Worm (Caenorhabditis elegans) whole organism, young adult: Measurements from ENCODE around the gene ctf-18.

Experiments
- B0035.1 ChIP-seq: sonication (generic microtip); optimal IDR thresholded peaks from 2 replicates; lab custom pipeline; 2016; ENCODE audit warnings: missing genetic modification characterization, mild to moderate bottlenecking, missing compliant biosample characterization, missing genotype, missing genetic modification reagents
- B0336.3 ChIP-seq: fragments of 200-800 bp; sonication (Bioruptor generic); IDR thresholded peaks from 2 replicates; pipeline ENCODE4 v1.3.6; 2022; ENCODE audit warnings: missing genetic modification characterization, missing compliant biosample characterization
- C06A6.2 ChIP-seq: fragments of 200-800 bp; sonication (Bioruptor generic); conservative IDR thresholded peaks from 2 replicates; pipeline ENCODE4 v1.3.6; 2022; ENCODE audit warnings: missing genetic modification characterization, missing compliant biosample characterization
- D2030.7 ChIP-seq: fragments of 200-800 bp; sonication (Bioruptor generic); IDR thresholded peaks from 2 replicates; pipeline ENCODE4 v1.3.6; 2022; ENCODE audit warnings: missing genetic modification reagents, missing genetic modification characterization, missing compliant biosample characterization
- F22D6.2 ChIP-seq: sonication (generic microtip); optimal IDR thresholded peaks from 2 replicates; lab custom pipeline; 2016; ENCODE audit warnings: mild to moderate bottlenecking, missing genetic modification characterization, missing compliant biosample characterization
- F23B12.7 ChIP-seq: sonication (generic microtip); optimal IDR thresholded peaks from 2 replicates; lab custom pipeline; 2017; ENCODE audit warnings: missing genetic modification characterization, mild to moderate bottlenecking, missing compliant biosample characterization, antibody characterized with exemption, moderate library complexity; ENCODE audit not compliant: insufficient read depth
- F33H1.4 ChIP-seq: fragments of 200-800 bp; sonication (Bioruptor generic); IDR thresholded peaks from 2 replicates; pipeline ENCODE4 v1.3.6; 2022; ENCODE audit warnings: missing genetic modification reagents, missing genetic modification characterization, missing compliant biosample characterization
- F39B2.1 ChIP-seq: fragments of 200-800 bp; sonication (Bioruptor generic); IDR thresholded peaks from 2 replicates; pipeline ENCODE4 v1.3.6; 2022; ENCODE audit warnings: missing genetic modification reagents, missing genetic modification characterization, missing compliant biosample characterization
- F55B11.4 ChIP-seq: sonication (generic microtip); optimal IDR thresholded peaks from 2 replicates; lab custom pipeline; 2016; ENCODE audit warnings: missing compliant biosample characterization, missing genetic modification characterization, borderline replicate concordance; ENCODE audit not compliant: insufficient read depth
- K11D2.4 ChIP-seq: fragments of 200-800 bp; sonication (Bioruptor generic); IDR thresholded peaks from 2 replicates; pipeline ENCODE4 v1.3.6; 2022; ENCODE audit warnings: missing genetic modification reagents, missing genetic modification characterization, missing compliant biosample characterization
- Y53F4B.3 ChIP-seq: fragments of 200-800 bp; sonication (Bioruptor generic); IDR thresholded peaks from 2 replicates; pipeline ENCODE4 v1.3.6; 2022; ENCODE audit warnings: missing genetic modification reagents, missing genetic modification characterization, missing compliant biosample characterization
- ZK185.1 ChIP-seq: sonication (generic microtip); optimal IDR thresholded peaks from 2 replicates; lab custom pipeline; 2016; ENCODE audit warnings: mild to moderate bottlenecking, missing genetic modification characterization, missing compliant biosample characterization; ENCODE audit not compliant: poor library complexity, severe bottlenecking
- atf-7 ChIP-seq: sonication (generic microtip); optimal IDR thresholded peaks from 2 replicates; lab custom pipeline; 2017; ENCODE audit warnings: mild to moderate bottlenecking, missing genetic modification characterization, missing compliant biosample characterization
- attf-6 ChIP-seq: fragments of 200-800 bp; sonication (Bioruptor generic); IDR thresholded peaks from 2 replicates; pipeline ENCODE4 v1.3.6; 2022; ENCODE audit warnings: missing genetic modification reagents, missing genetic modification characterization, missing compliant biosample characterization
- bed-1 ChIP-seq: fragments of 200-800 bp; sonication (Bioruptor generic); IDR thresholded peaks from 2 replicates; pipeline ENCODE4 v1.3.6; 2022; ENCODE audit warnings: missing genetic modification reagents, missing genetic modification characterization, missing compliant biosample characterization
- cebp-2 ChIP-seq: fragments of 200-800 bp; sonication (Bioruptor generic); IDR thresholded peaks from 2 replicates; pipeline ENCODE4 v1.3.6; 2022; ENCODE audit warnings: missing genetic modification characterization, missing compliant biosample characterization
- fkh-3 ChIP-seq: sonication (generic microtip); optimal IDR thresholded peaks from 2 replicates; lab custom pipeline; 2016; ENCODE audit warnings: mild to moderate bottlenecking, missing genetic modification characterization, missing compliant biosample characterization
- hmg-1.2 ChIP-seq: fragments of 200-800 bp; sonication (Bioruptor generic); IDR thresholded peaks from 2 replicates; pipeline ENCODE4 v1.3.6; 2022; ENCODE audit warnings: missing genetic modification reagents, missing genetic modification characterization, missing compliant biosample characterization
- hsf-1 ChIP-seq: fragments of 200-800 bp; sonication (Bioruptor generic); IDR thresholded peaks from 2 replicates; pipeline ENCODE4 v1.3.6; 2022; ENCODE audit warnings: missing genetic modification reagents, missing genetic modification characterization, missing compliant biosample characterization
- lag-1 ChIP-seq: fragments of 200-800 bp; sonication (Bioruptor generic); IDR thresholded peaks from 2 replicates; pipeline ENCODE4 v1.3.6; 2022; ENCODE audit warnings: missing genetic modification reagents, missing genetic modification characterization, missing compliant biosample characterization
- lir-1 ChIP-seq: fragments of 200-800 bp; sonication (Bioruptor generic); conservative IDR thresholded peaks from 2 replicates; pipeline ENCODE4 v1.3.6; 2022; ENCODE audit warnings: missing genetic modification reagents, missing genetic modification characterization, missing compliant biosample characterization
- madf-10 ChIP-seq: sonication (generic microtip); optimal IDR thresholded peaks from 2 replicates; lab custom pipeline; 2016; ENCODE audit warnings: mild to moderate bottlenecking, missing genetic modification characterization, missing compliant biosample characterization
- madf-6 ChIP-seq: fragments of 200-800 bp; sonication (Bioruptor generic); IDR thresholded peaks from 2 replicates; pipeline ENCODE4 v1.3.6; 2022; ENCODE audit warnings: missing genetic modification reagents, missing genetic modification characterization, missing compliant biosample characterization
- mes-4 ChIP-seq: sonication (generic microtip); optimal IDR thresholded peaks from 2 replicates; lab custom pipeline; 2016; ENCODE audit warnings: missing genotype, missing genetic modification characterization, missing compliant biosample characterization
- nfyb-1 ChIP-seq: fragments of 200-800 bp; sonication (Bioruptor generic); IDR thresholded peaks from 2 replicates; pipeline ENCODE4 v1.3.6; 2022; ENCODE audit warnings: missing genetic modification reagents, missing genetic modification characterization, missing compliant biosample characterization
- pbrm-1 ChIP-seq: fragments of 200-800 bp; sonication (Bioruptor generic); IDR thresholded peaks from 2 replicates; pipeline ENCODE4 v1.3.6; 2022; ENCODE audit warnings: missing genetic modification reagents, missing genetic modification characterization, missing compliant biosample characterization
- rcor-1 ChIP-seq: fragments of 200-800 bp; sonication (Bioruptor generic); IDR thresholded peaks from 2 replicates; pipeline ENCODE4 v1.3.6; 2022; ENCODE audit warnings: missing genetic modification reagents, missing genetic modification characterization, missing compliant biosample characterization
- snpc-1.1 ChIP-seq: sonication (generic microtip); optimal IDR thresholded peaks from 2 replicates; lab custom pipeline; 2017; ENCODE audit warnings: missing genetic modification characterization, mild to moderate bottlenecking, missing compliant biosample characterization, antibody characterized with exemption, moderate library complexity, missing genotype, missing genetic modification reagents; ENCODE audit not compliant: insufficient read depth
- snpc-1.3 ChIP-seq: sonication (generic microtip); optimal IDR thresholded peaks from 2 replicates; lab custom pipeline; 2017; ENCODE audit warnings: missing genetic modification characterization, mild to moderate bottlenecking, missing compliant biosample characterization, antibody characterized with exemption, moderate library complexity, missing genotype, missing genetic modification reagents; ENCODE audit not compliant: insufficient read depth
- snpc-3.4 ChIP-seq: sonication (generic microtip); optimal IDR thresholded peaks from 2 replicates; lab custom pipeline; 2017; ENCODE audit warnings: missing genetic modification characterization, mild to moderate bottlenecking, missing compliant biosample characterization, antibody characterized with exemption, moderate library complexity, missing genotype, missing genetic modification reagents
- snpc-4 ChIP-seq, 5 experiments: fragments of 150-350 bp in 1 of 5; sonication (generic microtip) in 4 of 5; optimal IDR thresholded peaks; 2 replicates each; lab custom pipeline; 2014 to 2018; ENCODE audit warnings: missing genetic modification characterization in 5 of 5, missing biosample characterization in 3 of 5, antibody characterized with exemption in 2 of 5, mild to moderate bottlenecking in 2 of 5, missing compliant biosample characterization in 2 of 5, missing genotype in 2 of 5, moderate library complexity in 2 of 5, missing genetic modification reagents in 1 of 5
- sptf-2 ChIP-seq: fragments of 200-800 bp; sonication (Bioruptor generic); optimal IDR thresholded peaks from 2 replicates; lab custom pipeline; 2018; ENCODE audit warnings: mild to moderate bottlenecking, missing genetic modification characterization, missing compliant biosample characterization
- tlf-1 ChIP-seq: fragments of 200-800 bp; sonication (Bioruptor generic); optimal IDR thresholded peaks from 2 replicates; lab custom pipeline; 2018; ENCODE audit warnings: mild to moderate bottlenecking, missing genetic modification characterization, missing compliant biosample characterization
- unc-130 ChIP-seq: sonication (generic microtip); optimal IDR thresholded peaks from 2 replicates; lab custom pipeline; 2016; ENCODE audit warnings: missing genetic modification reagents, missing genetic modification characterization, missing compliant biosample characterization
- xnd-1 ChIP-seq: sonication (generic microtip); optimal IDR thresholded peaks from 2 replicates; lab custom pipeline; 2016; ENCODE audit warnings: missing genotype, missing genetic modification reagents, missing genetic modification characterization, missing compliant biosample characterization
- ztf-22 ChIP-seq: fragments of 200-800 bp; sonication (Bioruptor generic); optimal IDR thresholded peaks from 2 replicates; lab custom pipeline; 2018; ENCODE audit warnings: mild to moderate bottlenecking, missing genetic modification characterization, moderate library complexity, missing compliant biosample characterization

The ctf-18 gene

ce11 chrIV:10080816-10081215 is 45.6 kb downstream of the ctf-18 start, which contains the start of gene W01B6.6:
Gene W01B6.6, plus strand, starts transcription at chrIV:10081116.
- TF ChIP-seq F55B11.4 (tag; lab: Kevin White, UChicago) (no peak), lir-1 (GFP tag; lab: Robert Waterston, UW) (no peak), atf-7 (tag; lab: Kevin White, UChicago) (no peak), ZK185.1 (no peak), snpc-4 (GFP tag; optimal IDR thresholded peaks at IDR 0.05; lab: Kevin White, UChicago) (no peak), snpc-4 (tag; optimal IDR thresholded peaks at IDR 0.05; lab: Kevin White, UChicago) (no peak), B0336.3 (no peak), B0035.1 (no peak), F22D6.2 (tag; lab: Kevin White, UChicago) (no peak), hmg-1.2 (no peak), madf-10 (no peak)

ce11 chrIV:10078003-10078402 is 48.4 kb downstream of the ctf-18 start:
- TF ChIP-seq snpc-3.4 (no peak), F33H1.4 (GFP tag; lab: Robert Waterston, UW) (no peak), attf-6 (GFP tag; lab: Robert Waterston, UW) (no peak), madf-6 (GFP tag; lab: Robert Waterston, UW) (no peak), nfyb-1 (GFP tag; lab: Robert Waterston, UW) (no peak), pbrm-1 (GFP tag; lab: Robert Waterston, UW) (no peak), hsf-1 (GFP tag; lab: Robert Waterston, UW) (no peak), lir-1 (GFP tag; lab: Robert Waterston, UW) (no peak), Y53F4B.3 (GFP tag; lab: Robert Waterston, UW) (no peak), bed-1 (GFP tag; lab: Robert Waterston, UW) (no peak), C06A6.2 (GFP tag; lab: Robert Waterston, UW) (no peak), snpc-1.3 (tag; lab: Kevin White, UChicago) (no peak), sptf-2 (GFP tag; lab: Kevin White, UChicago) (no peak)
- TF ChIP-seq, all 124 proteins: peak for 0

- TF ChIP-seq D2030.7 (GFP tag; lab: Robert Waterston, UW) (no peak), mes-4 (tag; lab: Kevin White, UChicago) (no peak), fkh-3 (no peak), lag-1 (GFP tag; lab: Robert Waterston, UW) (no peak), rcor-1 (no peak)
Measured at ce11 chrIV:10075899-10076298, 50.5 kb downstream of the ctf-18 start, which contains the start of gene W01B6.5. Gene W01B6.5, plus strand, starts transcription at chrIV:10076199.

- no peak for TF ChIP-seq cebp-2 (GFP tag; lab: Robert Waterston, UW)
- no peak for TF ChIP-seq C06A6.2 (GFP tag; lab: Robert Waterston, UW)
- no peak for TF ChIP-seq snpc-1.1 (tag; lab: Kevin White, UChicago)
- no peak for TF ChIP-seq xnd-1
- TF ChIP-seq K11D2.4 (GFP tag; lab: Robert Waterston, UW), result no peak
- no peak for TF ChIP-seq rcor-1
- TF ChIP-seq unc-130 (GFP tag; lab: Kevin White, UChicago), result no peak
- no peak for TF ChIP-seq snpc-3.4
- no peak for TF ChIP-seq F23B12.7
- no peak for TF ChIP-seq tlf-1
- TF ChIP-seq D2030.7 (GFP tag; lab: Robert Waterston, UW), result no peak
- no peak for TF ChIP-seq ztf-22
- no peak for TF ChIP-seq F39B2.1 (GFP tag; lab: Robert Waterston, UW)
Measured at ce11 chrIV:10075034-10075510, 51.4 kb downstream of the ctf-18 start, which contains the start of the genes ttbk-4 and W01B6.4. Gene ttbk-4, minus strand, starts transcription at chrIV:10075134. Gene W01B6.4, plus strand, starts transcription at chrIV:10075460.
